Worm (Caenorhabditis elegans) whole organism, L2 larva: ENCODE measurements around the gene C46G7.5.

Experiments
- lin-39 ChIP-seq: fragments of 150-350 bp; optimal IDR thresholded peaks from 2 replicates; lab custom pipeline; 2014; ENCODE audit warnings: missing biosample characterization, missing genetic modification reagents, missing genetic modification characterization
- mbf-1 ChIP-seq: sonication (generic microtip); optimal IDR thresholded peaks from 2 replicates; lab custom pipeline; 2017; ENCODE audit warnings: missing biosample characterization, missing genetic modification characterization
- nhr-11 ChIP-seq: fragments of 150-350 bp; optimal IDR thresholded peaks from 2 replicates; lab custom pipeline; 2014; ENCODE audit warnings: missing biosample characterization, missing genetic modification characterization

DNA sequence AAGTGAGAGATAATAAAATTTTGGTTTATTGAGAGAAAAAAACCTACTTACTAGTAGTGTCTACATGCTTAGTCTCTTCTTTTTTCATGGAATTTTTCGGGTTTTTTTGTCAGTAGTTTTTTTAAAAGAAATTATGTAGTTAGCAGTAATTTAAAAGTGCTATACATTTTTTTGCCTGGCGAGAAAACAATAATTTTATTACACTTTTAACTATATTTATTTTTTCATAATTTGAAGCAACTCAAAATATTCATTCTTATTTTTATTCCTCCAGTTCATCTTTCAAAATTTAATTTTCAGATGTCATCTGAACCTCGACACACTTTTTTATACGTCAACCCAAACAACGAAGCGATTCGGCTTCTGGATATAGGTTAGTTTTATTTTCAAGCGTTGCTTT, 29.2 kb upstream of the C46G7.5 start, which contains the start of gene kcc-2:
- TF ChIP-seq mbf-1 (tag; lab: Kevin White, UChicago) (no peak), lin-39 (tag; lab: Kevin White, UChicago) (no peak), nhr-11 (tag; lab: Kevin White, UChicago) (no peak)
